Worm (Caenorhabditis elegans) whole organism, L4 larva: ENCODE results near the gene B0228.7.

Source experiments
- F10B5.3 ChIP-seq: sonication (generic microtip); optimal IDR thresholded peaks from 2 replicates; lab custom pipeline; 2016; ENCODE audit warnings: mild to moderate bottlenecking, missing genetic modification characterization, missing compliant biosample characterization
- F26F4.8 ChIP-seq: fragments of 200-800 bp; sonication (Bioruptor generic); conservative IDR thresholded peaks from 2 replicates; pipeline ENCODE4 v1.3.6; 2022; ENCODE audit warnings: missing genetic modification characterization, missing compliant biosample characterization
- R02D3.7 ChIP-seq: fragments of 150-350 bp; sonication (generic microtip); optimal IDR thresholded peaks from 3 replicates; lab custom pipeline; 2014; ENCODE audit warnings: missing biosample characterization, missing genetic modification characterization
- T26A8.4 ChIP-seq: fragments of 200-800 bp; sonication (Bioruptor generic); IDR thresholded peaks from 2 replicates; pipeline ENCODE4 v1.3.6; 2022; ENCODE audit warnings: missing genetic modification characterization, missing compliant biosample characterization
- ZK546.5 ChIP-seq, 2 experiments: sonication (generic microtip); optimal IDR thresholded peaks; 2 replicates each; lab custom pipeline; 2017; ENCODE audit warnings: missing biosample characterization in 2 of 2, missing genetic modification characterization in 2 of 2
- aly-2 ChIP-seq: sonication (generic microtip); optimal IDR thresholded peaks from 2 replicates; lab custom pipeline; 2018; ENCODE audit warnings: missing biosample characterization, missing genetic modification characterization
- ama-1 ChIP-seq: fragments of 150-350 bp; optimal IDR thresholded peaks from 2 replicates; lab custom pipeline; 2014; ENCODE audit warnings: inconsistent platforms, mixed read lengths
- arid-1 ChIP-seq: fragments of 200-800 bp; sonication (Bioruptor generic); conservative IDR thresholded peaks from 2 replicates; pipeline ENCODE4 v1.3.6; 2022; ENCODE audit warnings: missing genetic modification reagents, missing genetic modification characterization, missing compliant biosample characterization
- ceh-20 ChIP-seq: fragments of 200-800 bp; sonication (Bioruptor generic); IDR thresholded peaks from 2 replicates; pipeline ENCODE4 v1.3.6; 2022; ENCODE audit warnings: missing genetic modification reagents, missing genetic modification characterization, missing compliant biosample characterization
- ceh-82 ChIP-seq: sonication (generic microtip); optimal IDR thresholded peaks from 2 replicates; lab custom pipeline; 2017; ENCODE audit warnings: missing biosample characterization, missing genetic modification characterization
- cey-2 ChIP-seq: sonication (generic microtip); optimal IDR thresholded peaks from 3 replicates; lab custom pipeline; 2017; ENCODE audit warnings: missing genetic modification characterization, mild to moderate bottlenecking, missing compliant biosample characterization, antibody characterized with exemption, borderline replicate concordance; ENCODE audit not compliant: insufficient read depth
- ctbp-1 ChIP-seq: fragments of 200-800 bp; sonication (Bioruptor generic); IDR thresholded peaks from 2 replicates; pipeline ENCODE4 v1.3.6; 2022; ENCODE audit warnings: missing genetic modification reagents, missing genetic modification characterization, missing compliant biosample characterization
- daf-12 ChIP-seq: fragments of 150-350 bp; optimal IDR thresholded peaks from 2 replicates; lab custom pipeline; 2014; ENCODE audit warnings: missing biosample characterization, missing genetic modification reagents, missing genetic modification characterization
- daf-16 ChIP-seq, 3 experiments: sonication (generic microtip); optimal IDR thresholded peaks; 2 replicates each; lab custom pipeline; 2016 to 2017; ENCODE audit warnings: missing genetic modification characterization in 3 of 3, missing genetic modification reagents in 3 of 3, mild to moderate bottlenecking in 2 of 3, missing compliant biosample characterization in 2 of 3, missing biosample characterization in 1 of 3, moderate library complexity in 1 of 3
- daf-19 ChIP-seq: fragments of 200-800 bp; sonication (Bioruptor generic); conservative IDR thresholded peaks from 2 replicates; pipeline ENCODE4 v1.3.6; 2022; ENCODE audit warnings: missing genetic modification characterization, missing compliant biosample characterization
- dmd-6 ChIP-seq: fragments of 200-800 bp; sonication (Bioruptor generic); IDR thresholded peaks from 2 replicates; pipeline ENCODE4 v1.3.6; 2022; ENCODE audit warnings: missing genetic modification reagents, missing genetic modification characterization, missing compliant biosample characterization
- dmd-9 ChIP-seq: fragments of 200-800 bp; sonication (Bioruptor generic); IDR thresholded peaks from 2 replicates; pipeline ENCODE4 v1.3.6; 2022; ENCODE audit warnings: missing genetic modification reagents, missing genetic modification characterization, missing compliant biosample characterization
- dpl-1 ChIP-seq: fragments of 150-350 bp; optimal IDR thresholded peaks from 2 replicates; lab custom pipeline; 2014; ENCODE audit warnings: missing biosample characterization, missing genetic modification reagents, missing genetic modification characterization
- duxl-1 ChIP-seq: sonication (generic microtip); optimal IDR thresholded peaks from 2 replicates; lab custom pipeline; 2016; ENCODE audit warnings: mild to moderate bottlenecking, missing genetic modification characterization, moderate library complexity, missing compliant biosample characterization; ENCODE audit not compliant: poor library complexity
- egl-27 ChIP-seq: sonication (generic microtip); optimal IDR thresholded peaks from 3 replicates; lab custom pipeline; 2017; ENCODE audit warnings: missing biosample characterization, missing genetic modification reagents, missing genetic modification characterization
- hlh-11 ChIP-seq: fragments of 200-800 bp; sonication (Bioruptor generic); optimal IDR thresholded peaks from 2 replicates; lab custom pipeline; 2018; ENCODE audit warnings: mild to moderate bottlenecking, missing genetic modification characterization, missing compliant biosample characterization
- jun-1 ChIP-seq: fragments of 150-350 bp; optimal IDR thresholded peaks from 2 replicates; lab custom pipeline; 2014; ENCODE audit warnings: missing biosample characterization, missing genetic modification reagents, missing genetic modification characterization
- lin-13 ChIP-seq: fragments of 150-350 bp; optimal IDR thresholded peaks from 2 replicates; lab custom pipeline; 2014; ENCODE audit warnings: missing biosample characterization, missing genetic modification reagents, missing genetic modification characterization
- lin-15B ChIP-seq: fragments of 150-350 bp; sonication (generic microtip); optimal IDR thresholded peaks from 3 replicates; lab custom pipeline; 2014; ENCODE audit warnings: missing biosample characterization, missing genetic modification characterization
- lin-29 ChIP-seq: fragments of 200-800 bp; sonication (Bioruptor generic); IDR thresholded peaks from 2 replicates; pipeline ENCODE4 v1.3.6; 2022; ENCODE audit warnings: missing genetic modification reagents, missing genetic modification characterization, missing compliant biosample characterization
- lin-38 ChIP-seq: fragments of 200-800 bp; sonication (Bioruptor generic); IDR thresholded peaks from 2 replicates; pipeline ENCODE4 v1.3.6; 2022; ENCODE audit warnings: missing genetic modification reagents, missing genetic modification characterization, missing compliant biosample characterization
- lir-3 ChIP-seq: sonication (generic microtip); optimal IDR thresholded peaks from 2 replicates; lab custom pipeline; 2016; ENCODE audit warnings: mild to moderate bottlenecking, missing genetic modification characterization, missing compliant biosample characterization
- madf-5 ChIP-seq, 2 experiments: fragments of 200-800 bp; sonication (Bioruptor generic); IDR thresholded peaks; 2 replicates each; pipeline ENCODE4 v1.3.6; 2022; ENCODE audit warnings: missing compliant biosample characterization in 2 of 2, missing genetic modification characterization in 2 of 2
- mep-1 ChIP-seq: fragments of 150-350 bp; sonication (generic microtip); optimal IDR thresholded peaks from 3 replicates; lab custom pipeline; 2014; ENCODE audit warnings: missing biosample characterization, missing genetic modification characterization
- mxl-3 ChIP-seq: fragments of 200-800 bp; sonication (Bioruptor generic); optimal IDR thresholded peaks from 2 replicates; lab custom pipeline; 2018; ENCODE audit warnings: mild to moderate bottlenecking, missing genetic modification characterization, missing compliant biosample characterization
- nhr-10 ChIP-seq: fragments of 150-350 bp; optimal IDR thresholded peaks from 2 replicates; lab custom pipeline; 2014; ENCODE audit warnings: missing biosample characterization, missing genetic modification characterization
- nhr-11 ChIP-seq: fragments of 150-350 bp; optimal IDR thresholded peaks from 2 replicates; lab custom pipeline; 2014; ENCODE audit warnings: missing biosample characterization, missing genetic modification characterization
- nhr-111 ChIP-seq: fragments of 200-800 bp; sonication (Bioruptor generic); optimal IDR thresholded peaks from 2 replicates; lab custom pipeline; 2018; ENCODE audit warnings: mild to moderate bottlenecking, missing genetic modification characterization, missing compliant biosample characterization
- nhr-237 ChIP-seq: sonication (generic microtip); optimal IDR thresholded peaks from 2 replicates; lab custom pipeline; 2017; ENCODE audit warnings: missing biosample characterization, missing genetic modification characterization
- nhr-28 ChIP-seq: fragments of 150-350 bp; optimal IDR thresholded peaks from 2 replicates; lab custom pipeline; 2014; ENCODE audit warnings: missing biosample characterization, missing genetic modification characterization
- nhr-41 ChIP-seq: fragments of 200-800 bp; sonication (Bioruptor generic); IDR thresholded peaks from 2 replicates; pipeline ENCODE4 v1.3.6; 2022; ENCODE audit warnings: missing genetic modification reagents, missing genetic modification characterization, missing compliant biosample characterization
- nhr-42 ChIP-seq: fragments of 200-800 bp; sonication (Bioruptor generic); IDR thresholded peaks from 2 replicates; pipeline ENCODE4 v1.3.6; 2022; ENCODE audit warnings: missing genetic modification characterization, missing compliant biosample characterization
- nhr-48 ChIP-seq: sonication (generic microtip); optimal IDR thresholded peaks from 2 replicates; lab custom pipeline; 2016; ENCODE audit warnings: mild to moderate bottlenecking, missing genetic modification characterization, missing compliant biosample characterization
- nhr-6 ChIP-seq: fragments of 150-350 bp; optimal IDR thresholded peaks from 2 replicates; lab custom pipeline; 2014; ENCODE audit warnings: missing biosample characterization, missing genetic modification characterization
- nhr-76 ChIP-seq: fragments of 150-350 bp; optimal IDR thresholded peaks from 2 replicates; lab custom pipeline; 2014; ENCODE audit warnings: missing biosample characterization, missing genetic modification characterization
- pha-4 ChIP-seq, 2 experiments: fragments of 150-350 bp in 1 of 2; fragments of 200-800 bp in 1 of 2; sonication (Bioruptor generic) in 1 of 2; IDR thresholded peaks in 1 of 2; optimal IDR thresholded peaks in 1 of 2; 2 replicates each; pipeline versions ENCODE4 v1.3.6 to Lab custom; 2014 to 2022; ENCODE audit warnings: missing genetic modification characterization in 2 of 2, missing genetic modification reagents in 2 of 2, missing biosample characterization in 1 of 2, missing compliant biosample characterization in 1 of 2
- php-3 ChIP-seq: fragments of 200-800 bp; sonication (Bioruptor generic); IDR thresholded peaks from 2 replicates; pipeline ENCODE4 v1.3.6; 2022; ENCODE audit warnings: missing genetic modification reagents, missing genetic modification characterization, missing compliant biosample characterization
- saeg-2 ChIP-seq: fragments of 200-800 bp; sonication (Bioruptor generic); IDR thresholded peaks from 2 replicates; pipeline ENCODE4 v1.3.6; 2022; ENCODE audit warnings: missing genetic modification reagents, missing genetic modification characterization, missing compliant biosample characterization
- sdz-12 ChIP-seq: fragments of 200-800 bp; sonication (Bioruptor generic); optimal IDR thresholded peaks from 2 replicates; lab custom pipeline; 2018; ENCODE audit warnings: mild to moderate bottlenecking, missing genetic modification characterization, missing compliant biosample characterization
- spr-3 ChIP-seq: fragments of 200-800 bp; sonication (Bioruptor generic); optimal IDR thresholded peaks from 2 replicates; lab custom pipeline; 2018; ENCODE audit warnings: mild to moderate bottlenecking, missing genetic modification characterization, missing compliant biosample characterization
- tag-97 ChIP-seq: fragments of 200-800 bp; sonication (Bioruptor generic); IDR thresholded peaks from 2 replicates; pipeline ENCODE4 v1.3.6; 2022; ENCODE audit warnings: missing genetic modification characterization, missing compliant biosample characterization
- tra-1 ChIP-seq: fragments of 200-800 bp; sonication (Bioruptor generic); IDR thresholded peaks from 2 replicates; pipeline ENCODE4 v1.3.6; 2022; ENCODE audit warnings: missing genetic modification reagents, missing genetic modification characterization, missing compliant biosample characterization
- vab-7 ChIP-seq: fragments of 200-800 bp; sonication (Bioruptor generic); IDR thresholded peaks from 2 replicates; pipeline ENCODE4 v1.3.6; 2022; ENCODE audit warnings: missing genetic modification reagents, missing genetic modification characterization, missing compliant biosample characterization
- zfp-3 ChIP-seq: fragments of 200-800 bp; sonication (Bioruptor generic); conservative IDR thresholded peaks from 2 replicates; pipeline ENCODE4 v1.3.6; 2022; ENCODE audit warnings: missing genetic modification reagents, missing genetic modification characterization, missing compliant biosample characterization
- zip-11 ChIP-seq: fragments of 200-800 bp; sonication (Bioruptor generic); IDR thresholded peaks from 2 replicates; pipeline ENCODE4 v1.3.6; 2022; ENCODE audit warnings: missing genetic modification characterization, missing compliant biosample characterization
- ztf-11 ChIP-seq: fragments of 150-350 bp; optimal IDR thresholded peaks from 2 replicates; lab custom pipeline; 2014; ENCODE audit warnings: missing biosample characterization, missing genetic modification characterization

B0228.7 gene

DNA sequence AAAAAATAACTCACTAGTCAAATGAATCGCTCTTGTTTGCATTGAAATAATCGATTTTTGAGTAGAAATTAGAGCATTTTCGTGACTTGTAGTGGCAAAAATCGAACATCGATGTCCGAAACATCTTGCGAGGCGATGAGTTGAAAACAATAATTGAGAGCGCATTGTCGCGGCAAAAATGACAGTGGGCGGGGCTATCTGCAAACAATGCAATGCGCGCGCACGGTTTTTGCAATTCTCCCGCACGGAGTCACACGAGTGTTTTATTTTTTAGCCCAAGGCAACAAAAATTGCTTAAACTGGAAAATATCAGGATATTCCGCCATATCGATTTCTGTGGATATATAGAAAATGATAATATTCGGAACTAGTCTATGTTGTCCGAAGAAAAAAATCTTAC, 50.3 kb downstream of the B0228.7 start, which contains the start of gene B0495.9 (continued):
- TF ChIP-seq lir-3 (tag; lab: Kevin White, UChicago) (no peak), nhr-41 (0 out of 2 replicates have a peak, but pooled peaks have one; percentile 7), nhr-10 (tag; lab: Kevin White, UChicago) (no peak), dmd-6 (GFP tag; lab: Robert Waterston, UW) (peak; percentile 33; the same call in 1 of the 2 replicates), ceh-82 (tag; lab: Kevin White, UChicago) (no peak), nhr-11 (tag; lab: Kevin White, UChicago) (no peak), tra-1 (GFP tag; lab: Robert Waterston, UW) (0 out of 2 replicates have a peak, but pooled peaks have one; percentile 19), nhr-111 (GFP tag; lab: Kevin White, UChicago) (no peak), daf-19 (GFP tag; lab: Robert Waterston, UW) (no peak), dpl-1 (GFP tag; lab: Kevin White, UChicago) (peak; percentile 43), T26A8.4 (GFP tag; lab: Robert Waterston, UW) (peak; percentile 47; the same call in 1 of the 2 replicates), jun-1 (tag; lab: Kevin White, UChicago) (no peak), lin-29 (GFP tag; lab: Robert Waterston, UW) (no peak), nhr-48 (tag; lab: Kevin White, UChicago) (no peak), ZK546.5 (tag; optimal IDR thresholded peaks at IDR 0.05; lab: Kevin White, UChicago) (no peak), lin-15B (no peak), madf-5 (GFP tag; IDR thresholded peaks at IDR 0.05; lab: Robert Waterston, UW) (no peak), lin-38 (peak; percentile 68), nhr-237 (tag; lab: Kevin White, UChicago) (no peak), nhr-6 (tag; lab: Kevin White, UChicago) (peak; percentile 21), mep-1 (tag; lab: Kevin White, UChicago) (peak; percentile 49), hlh-11 (tag; lab: Kevin White, UChicago) (peak; percentile 43), sdz-12 (GFP tag; lab: Kevin White, UChicago) (no peak), php-3 (GFP tag; lab: Robert Waterston, UW) (0 out of 2 replicates have a peak, but pooled peaks have one; percentile 15), nhr-76 (no peak), cey-2 (tag; lab: Kevin White, UChicago) (no peak), ctbp-1 (peak; percentile 51; the same call in 1 of the 2 replicates), ztf-11 (tag; lab: Kevin White, UChicago) (no peak), tag-97 (GFP tag; lab: Robert Waterston, UW) (no peak), aly-2 (tag; lab: Kevin White, UChicago) (no peak), daf-12 (tag; lab: Kevin White, UChicago) (no peak), arid-1 (GFP tag; lab: Robert Waterston, UW) (no peak), F10B5.3 (tag; lab: Kevin White, UChicago) (no peak), mxl-3 (GFP tag; lab: Kevin White, UChicago) (peak; percentile 41), R02D3.7 (no peak), zfp-3 (no peak), nhr-42 (GFP tag; lab: Robert Waterston, UW) (no peak), ama-1 (lab: Kevin White, UChicago) (no peak), spr-3 (GFP tag; lab: Kevin White, UChicago) (no peak), zip-11 (no peak), saeg-2 (GFP tag; lab: Robert Waterston, UW) (no peak), lin-13 (GFP tag; lab: Kevin White, UChicago) (no peak), dmd-9 (GFP tag; lab: Robert Waterston, UW) (0 out of 2 replicates have a peak, but pooled peaks have one; percentile 17), F26F4.8 (no peak), daf-16 (GFP tag; optimal IDR thresholded peaks at IDR 0.05; lab: Kevin White, UChicago) (no peak), daf-16 (tag; optimal IDR thresholded peaks at IDR 0.05; lab: Kevin White, UChicago) (no peak), nhr-28 (tag; lab: Kevin White, UChicago) (peak; percentile 28), duxl-1 (tag; lab: Kevin White, UChicago) (no peak), vab-7 (peak; percentile 62; the same call in 1 of the 2 replicates), pha-4 (GFP tag; IDR thresholded peaks at IDR 0.05; lab: Robert Waterston, UW) (no peak), pha-4 (tag; optimal IDR thresholded peaks at IDR 0.05; lab: Kevin White, UChicago) (no peak), egl-27 (tag; lab: Kevin White, UChicago) (no peak), ceh-20 (GFP tag; lab: Robert Waterston, UW) (no peak)
